Worm (Caenorhabditis elegans) whole organism, L4 larva: Measurements from ENCODE around the gene sumv-1.
A peak's percentile ranks its signal among the peaks of the same experiment; 100 is the strongest.

Experiments
- D1046.2 ChIP-seq: fragments of 200-800 bp; sonication (Bioruptor generic); IDR thresholded peaks from 2 replicates; pipeline ENCODE4 v1.3.6; 2022; ENCODE audit warnings: missing genetic modification characterization, missing compliant biosample characterization
- F10B5.3 ChIP-seq: sonication (generic microtip); optimal IDR thresholded peaks from 2 replicates; lab custom pipeline; 2016; ENCODE audit warnings: mild to moderate bottlenecking, missing genetic modification characterization, missing compliant biosample characterization
- F44E2.7 ChIP-seq: fragments of 200-800 bp; sonication (Bioruptor generic); IDR thresholded peaks from 2 replicates; pipeline ENCODE4 v2.1.2; 2022; ENCODE audit warnings: missing genetic modification characterization, missing compliant biosample characterization
- T20F7.1 ChIP-seq: fragments of 200-800 bp; sonication (Bioruptor generic); optimal IDR thresholded peaks from 2 replicates; lab custom pipeline; 2018; ENCODE audit warnings: mild to moderate bottlenecking, missing genetic modification characterization, missing compliant biosample characterization
- Y105C5A.15 ChIP-seq: fragments of 200-800 bp; sonication (Bioruptor generic); IDR thresholded peaks from 2 replicates; pipeline ENCODE4 v1.3.6; 2022; ENCODE audit warnings: missing genetic modification characterization, missing compliant biosample characterization
- Y5F2A.4 ChIP-seq: fragments of 200-800 bp; sonication (Bioruptor generic); optimal IDR thresholded peaks from 2 replicates; lab custom pipeline; 2018; ENCODE audit warnings: mild to moderate bottlenecking, missing genetic modification characterization, missing compliant biosample characterization
- Y75B8A.6 ChIP-seq: fragments of 200-800 bp; sonication (Bioruptor generic); IDR thresholded peaks from 2 replicates; pipeline ENCODE4 v1.3.6; 2022; ENCODE audit warnings: missing genetic modification reagents, missing genetic modification characterization, missing compliant biosample characterization
- ZK546.5 ChIP-seq, 2 experiments: sonication (generic microtip); optimal IDR thresholded peaks; 2 replicates each; lab custom pipeline; 2017; ENCODE audit warnings: missing biosample characterization in 2 of 2, missing genetic modification characterization in 2 of 2
- arid-1 ChIP-seq: fragments of 200-800 bp; sonication (Bioruptor generic); conservative IDR thresholded peaks from 2 replicates; pipeline ENCODE4 v1.3.6; 2022; ENCODE audit warnings: missing genetic modification reagents, missing genetic modification characterization, missing compliant biosample characterization
- ceh-20 ChIP-seq: fragments of 200-800 bp; sonication (Bioruptor generic); IDR thresholded peaks from 2 replicates; pipeline ENCODE4 v1.3.6; 2022; ENCODE audit warnings: missing genetic modification reagents, missing genetic modification characterization, missing compliant biosample characterization
- ceh-44 ChIP-seq: fragments of 200-800 bp; sonication (Bioruptor generic); IDR thresholded peaks from 2 replicates; pipeline ENCODE4 v1.3.6; 2022; ENCODE audit warnings: missing genetic modification reagents, missing genetic modification characterization, missing compliant biosample characterization
- ctbp-1 ChIP-seq: fragments of 200-800 bp; sonication (Bioruptor generic); IDR thresholded peaks from 2 replicates; pipeline ENCODE4 v1.3.6; 2022; ENCODE audit warnings: missing genetic modification reagents, missing genetic modification characterization, missing compliant biosample characterization
- daf-12 ChIP-seq: fragments of 150-350 bp; optimal IDR thresholded peaks from 2 replicates; lab custom pipeline; 2014; ENCODE audit warnings: missing biosample characterization, missing genetic modification reagents, missing genetic modification characterization
- daf-16 ChIP-seq, 3 experiments: sonication (generic microtip); optimal IDR thresholded peaks; 2 replicates each; lab custom pipeline; 2016 to 2017; ENCODE audit warnings: missing genetic modification characterization in 3 of 3, missing genetic modification reagents in 3 of 3, mild to moderate bottlenecking in 2 of 3, missing compliant biosample characterization in 2 of 3, missing biosample characterization in 1 of 3, moderate library complexity in 1 of 3
- daf-8 ChIP-seq: fragments of 200-800 bp; sonication (Bioruptor generic); IDR thresholded peaks from 2 replicates; pipeline ENCODE4 v1.3.6; 2022; ENCODE audit warnings: missing genetic modification characterization, missing compliant biosample characterization
- dmd-6 ChIP-seq: fragments of 200-800 bp; sonication (Bioruptor generic); IDR thresholded peaks from 2 replicates; pipeline ENCODE4 v1.3.6; 2022; ENCODE audit warnings: missing genetic modification reagents, missing genetic modification characterization, missing compliant biosample characterization
- dmd-8 ChIP-seq: fragments of 200-800 bp; sonication (Bioruptor generic); IDR thresholded peaks from 2 replicates; pipeline ENCODE4 v1.3.6; 2022; ENCODE audit warnings: missing genetic modification characterization, missing compliant biosample characterization
- dve-1 ChIP-seq: sonication (generic microtip); optimal IDR thresholded peaks from 2 replicates; lab custom pipeline; 2017; ENCODE audit warnings: antibody characterized with exemption, mild to moderate bottlenecking, missing genetic modification characterization, missing compliant biosample characterization; ENCODE audit not compliant: insufficient read depth
- fos-1 ChIP-seq: fragments of 150-350 bp; optimal IDR thresholded peaks from 2 replicates; lab custom pipeline; 2014; ENCODE audit warnings: missing biosample characterization, missing genetic modification characterization
- hmg-1.1 ChIP-seq: fragments of 200-800 bp; sonication (Bioruptor generic); IDR thresholded peaks from 2 replicates; pipeline ENCODE4 v1.3.6; 2022; ENCODE audit warnings: missing genetic modification reagents, missing genetic modification characterization, missing compliant biosample characterization
- lim-7 ChIP-seq: fragments of 200-800 bp; sonication (Bioruptor generic); IDR thresholded peaks from 2 replicates; pipeline ENCODE4 v1.3.6; 2022; ENCODE audit warnings: missing genetic modification characterization, missing compliant biosample characterization
- lin-1 ChIP-seq: fragments of 200-800 bp; sonication (Bioruptor generic); IDR thresholded peaks from 2 replicates; pipeline ENCODE4 v1.3.6; 2022; ENCODE audit warnings: missing genetic modification reagents, missing genetic modification characterization, missing compliant biosample characterization
- lin-15B ChIP-seq: fragments of 150-350 bp; sonication (generic microtip); optimal IDR thresholded peaks from 3 replicates; lab custom pipeline; 2014; ENCODE audit warnings: missing biosample characterization, missing genetic modification characterization
- lin-38 ChIP-seq: fragments of 200-800 bp; sonication (Bioruptor generic); IDR thresholded peaks from 2 replicates; pipeline ENCODE4 v1.3.6; 2022; ENCODE audit warnings: missing genetic modification reagents, missing genetic modification characterization, missing compliant biosample characterization
- lsy-2 ChIP-seq, 2 experiments: fragments of 150-350 bp in 1 of 2; sonication (generic microtip) in 1 of 2; optimal IDR thresholded peaks; 2 replicates each; lab custom pipeline; 2014 to 2017; ENCODE audit warnings: missing biosample characterization in 2 of 2, missing genetic modification characterization in 2 of 2
- madf-5 ChIP-seq, 2 experiments: fragments of 200-800 bp; sonication (Bioruptor generic); IDR thresholded peaks; 2 replicates each; pipeline ENCODE4 v1.3.6; 2022; ENCODE audit warnings: missing compliant biosample characterization in 2 of 2, missing genetic modification characterization in 2 of 2
- mdl-1 ChIP-seq, 2 experiments: fragments of 150-350 bp in 1 of 2; sonication (generic microtip) in 1 of 2; optimal IDR thresholded peaks; 2 replicates each; lab custom pipeline; 2014 to 2017; ENCODE audit warnings: missing biosample characterization in 2 of 2, missing genetic modification characterization in 2 of 2
- nhr-10 ChIP-seq: fragments of 150-350 bp; optimal IDR thresholded peaks from 2 replicates; lab custom pipeline; 2014; ENCODE audit warnings: missing biosample characterization, missing genetic modification characterization
- nhr-102 ChIP-seq: sonication (generic microtip); optimal IDR thresholded peaks from 2 replicates; lab custom pipeline; 2016; ENCODE audit warnings: mild to moderate bottlenecking, missing genetic modification characterization, moderate library complexity, missing compliant biosample characterization
- nhr-11 ChIP-seq: fragments of 150-350 bp; optimal IDR thresholded peaks from 2 replicates; lab custom pipeline; 2014; ENCODE audit warnings: missing biosample characterization, missing genetic modification characterization
- nhr-28 ChIP-seq: fragments of 150-350 bp; optimal IDR thresholded peaks from 2 replicates; lab custom pipeline; 2014; ENCODE audit warnings: missing biosample characterization, missing genetic modification characterization
- nhr-42 ChIP-seq: fragments of 200-800 bp; sonication (Bioruptor generic); IDR thresholded peaks from 2 replicates; pipeline ENCODE4 v1.3.6; 2022; ENCODE audit warnings: missing genetic modification characterization, missing compliant biosample characterization
- nhr-6 ChIP-seq: fragments of 150-350 bp; optimal IDR thresholded peaks from 2 replicates; lab custom pipeline; 2014; ENCODE audit warnings: missing biosample characterization, missing genetic modification characterization
- nhr-76 ChIP-seq: fragments of 150-350 bp; optimal IDR thresholded peaks from 2 replicates; lab custom pipeline; 2014; ENCODE audit warnings: missing biosample characterization, missing genetic modification characterization
- pha-4 ChIP-seq, 2 experiments: fragments of 150-350 bp in 1 of 2; fragments of 200-800 bp in 1 of 2; sonication (Bioruptor generic) in 1 of 2; IDR thresholded peaks in 1 of 2; optimal IDR thresholded peaks in 1 of 2; 2 replicates each; pipeline versions ENCODE4 v1.3.6 to Lab custom; 2014 to 2022; ENCODE audit warnings: missing genetic modification characterization in 2 of 2, missing genetic modification reagents in 2 of 2, missing biosample characterization in 1 of 2, missing compliant biosample characterization in 1 of 2
- pqm-1 ChIP-seq: sonication (generic microtip); optimal IDR thresholded peaks from 2 replicates; lab custom pipeline; 2017; ENCODE audit warnings: missing biosample characterization, missing genetic modification characterization
- saeg-2 ChIP-seq: fragments of 200-800 bp; sonication (Bioruptor generic); IDR thresholded peaks from 2 replicates; pipeline ENCODE4 v1.3.6; 2022; ENCODE audit warnings: missing genetic modification reagents, missing genetic modification characterization, missing compliant biosample characterization
- spr-1 ChIP-seq: sonication (generic microtip); optimal IDR thresholded peaks from 2 replicates; lab custom pipeline; 2016; ENCODE audit warnings: mild to moderate bottlenecking, missing genetic modification characterization, missing compliant biosample characterization
- tra-1 ChIP-seq: fragments of 200-800 bp; sonication (Bioruptor generic); IDR thresholded peaks from 2 replicates; pipeline ENCODE4 v1.3.6; 2022; ENCODE audit warnings: missing genetic modification reagents, missing genetic modification characterization, missing compliant biosample characterization
- unc-62 ChIP-seq, 3 experiments: fragments of 150-350 bp in 1 of 3; sonication (generic microtip); optimal IDR thresholded peaks in 2 of 3; peaks in 1 of 3; 1 replicate in 1 of 3; 2 replicates in 2 of 3; lab custom pipeline; 2014 to 2017; ENCODE audit warnings: missing biosample characterization in 3 of 3, missing genetic modification characterization in 3 of 3, missing genetic modification reagents in 3 of 3, missing genotype in 1 of 3
- vab-7 ChIP-seq: fragments of 200-800 bp; sonication (Bioruptor generic); IDR thresholded peaks from 2 replicates; pipeline ENCODE4 v1.3.6; 2022; ENCODE audit warnings: missing genetic modification reagents, missing genetic modification characterization, missing compliant biosample characterization
- zfp-3 ChIP-seq: fragments of 200-800 bp; sonication (Bioruptor generic); conservative IDR thresholded peaks from 2 replicates; pipeline ENCODE4 v1.3.6; 2022; ENCODE audit warnings: missing genetic modification reagents, missing genetic modification characterization, missing compliant biosample characterization
- zip-2 ChIP-seq: fragments of 150-350 bp; optimal IDR thresholded peaks from 2 replicates; lab custom pipeline; 2014; ENCODE audit warnings: missing biosample characterization, missing genetic modification characterization
- ztf-11 ChIP-seq: fragments of 150-350 bp; optimal IDR thresholded peaks from 2 replicates; lab custom pipeline; 2014; ENCODE audit warnings: missing biosample characterization, missing genetic modification characterization

sumv-1 gene

ce11 chrIII:5254108-5254507, at the start of gene sumv-1, which contains the start of gene gop-1:
TSS of gene sumv-1 (minus strand) at chrIII:5254187.
TSS of gene gop-1 (plus strand) at chrIII:5254438.
- no peak for TF ChIP-seq F44E2.7 (GFP tag; lab: Robert Waterston, UW)
- no peak for TF ChIP-seq daf-8
- TF ChIP-seq saeg-2: no peak
- no peak for TF ChIP-seq D1046.2
- peak; percentile 88 for TF ChIP-seq T20F7.1 (GFP tag; lab: Kevin White, UChicago)

ce11 chrIII:5301786-5302268, 47.8 kb upstream of the sumv-1 start, which contains the start of the genes T15B12.2 and F52C9.5:
TSS of gene T15B12.2 (minus strand) at chrIII:5301886.
TSS of gene F52C9.5 (plus strand) at chrIII:5302218.
- TF ChIP-seq D1046.2 (no peak), lin-1 (GFP tag; lab: Robert Waterston, UW) (no peak), nhr-76 (tag; lab: Kevin White, UChicago) (no peak), vab-7 (GFP tag; lab: Robert Waterston, UW) (no peak), daf-8 (no peak), nhr-102 (tag; lab: Kevin White, UChicago) (no peak), pqm-1 (no peak), daf-12 (no peak), lim-7 (GFP tag; lab: Robert Waterston, UW) (no peak)
- TF ChIP-seq, all 104 proteins: peak for 0

ce11 chrIII:5294867-5295266, 40.9 kb upstream of the sumv-1 start:
- no peak for TF ChIP-seq daf-8
- peak; percentile 90 for TF ChIP-seq arid-1
- peak; percentile 83 for TF ChIP-seq lin-38 (GFP tag; lab: Robert Waterston, UW)
- no peak for TF ChIP-seq nhr-6
- TF ChIP-seq unc-62 (GFP tag; optimal IDR thresholded peaks at IDR 0.05 in 1 of 2; lab: Kevin White, UChicago): peak in 1 of 2 experiments; percentile 27
- TF ChIP-seq unc-62 (tag; optimal IDR thresholded peaks at IDR 0.05; lab: Kevin White, UChicago): no peak
- TF ChIP-seq Y5F2A.4: peak; percentile 74
- peak; percentile 68; the same call in 1 of the 2 replicates for TF ChIP-seq F44E2.7 (GFP tag; lab: Robert Waterston, UW)
- no peak for TF ChIP-seq nhr-10
- peak; percentile 92 for TF ChIP-seq vab-7 (GFP tag; lab: Robert Waterston, UW)
- TF ChIP-seq F10B5.3: peak; percentile 41
- TF ChIP-seq daf-16 (GFP tag; optimal IDR thresholded peaks at IDR 0.05; lab: Kevin White, UChicago): peak; percentile 78 to 86
- peak; percentile 46 for TF ChIP-seq daf-16 (tag; optimal IDR thresholded peaks at IDR 0.05; lab: Kevin White, UChicago)
- peak; percentile 78 for TF ChIP-seq nhr-42 (GFP tag; lab: Robert Waterston, UW)
- TF ChIP-seq ZK546.5 (tag; optimal IDR thresholded peaks at IDR 0.05; lab: Kevin White, UChicago): no peak
- TF ChIP-seq fos-1: no peak
- peak; percentile 23 for TF ChIP-seq nhr-28 (tag; lab: Kevin White, UChicago)
- TF ChIP-seq Y105C5A.15 (GFP tag; lab: Robert Waterston, UW): 0 out of 2 replicates have a peak, but pooled peaks have one; percentile 47
- peak; percentile 85; the same call in 1 of the 2 replicates for TF ChIP-seq ceh-44 (GFP tag; lab: Robert Waterston, UW)
- peak; percentile 79 for TF ChIP-seq zfp-3
- peak in 1 of 2 experiments; percentile 52 for TF ChIP-seq mdl-1 (tag; optimal IDR thresholded peaks at IDR 0.05; lab: Kevin White, UChicago)
- TF ChIP-seq Y75B8A.6: 0 out of 2 replicates have a peak, but pooled peaks have one; percentile 80
- no peak for TF ChIP-seq saeg-2
- TF ChIP-seq lsy-2 (tag; optimal IDR thresholded peaks at IDR 0.05; lab: Kevin White, UChicago): no peak
- TF ChIP-seq spr-1 (tag; lab: Kevin White, UChicago): peak; percentile 76
- peak; percentile 86 for TF ChIP-seq hmg-1.1 (GFP tag; lab: Robert Waterston, UW)
- peak; percentile 90 for TF ChIP-seq pha-4 (GFP tag; IDR thresholded peaks at IDR 0.05; lab: Robert Waterston, UW)
- no peak for TF ChIP-seq pha-4 (tag; optimal IDR thresholded peaks at IDR 0.05; lab: Kevin White, UChicago)
- TF ChIP-seq zip-2 (tag; lab: Kevin White, UChicago): no peak
- peak; percentile 71; the same call in 1 of the 2 replicates for TF ChIP-seq ceh-20 (GFP tag; lab: Robert Waterston, UW)
- TF ChIP-seq nhr-11 (tag; lab: Kevin White, UChicago): peak; percentile 44
- TF ChIP-seq lin-15B (tag; lab: Kevin White, UChicago): no peak
- TF ChIP-seq dmd-6 (GFP tag; lab: Robert Waterston, UW): peak; percentile 59
- peak; percentile 76 for TF ChIP-seq ctbp-1
- peak; percentile 50 for TF ChIP-seq dve-1 (tag; lab: Kevin White, UChicago)
- no peak for TF ChIP-seq ztf-11
- TF ChIP-seq madf-5 (GFP tag; IDR thresholded peaks at IDR 0.05; lab: Robert Waterston, UW): peak; percentile 15 to 75; a peak in 2 of 4 replicates
- peak; percentile 97 for TF ChIP-seq dmd-8 (GFP tag; lab: Robert Waterston, UW)
- TF ChIP-seq tra-1 (GFP tag; lab: Robert Waterston, UW): peak; percentile 89; the same call in 1 of the 2 replicates
